Fruit fly (Drosophila melanogaster): ENCODE data around the gene Msr-110.

Msr-110 gene

DNA sequence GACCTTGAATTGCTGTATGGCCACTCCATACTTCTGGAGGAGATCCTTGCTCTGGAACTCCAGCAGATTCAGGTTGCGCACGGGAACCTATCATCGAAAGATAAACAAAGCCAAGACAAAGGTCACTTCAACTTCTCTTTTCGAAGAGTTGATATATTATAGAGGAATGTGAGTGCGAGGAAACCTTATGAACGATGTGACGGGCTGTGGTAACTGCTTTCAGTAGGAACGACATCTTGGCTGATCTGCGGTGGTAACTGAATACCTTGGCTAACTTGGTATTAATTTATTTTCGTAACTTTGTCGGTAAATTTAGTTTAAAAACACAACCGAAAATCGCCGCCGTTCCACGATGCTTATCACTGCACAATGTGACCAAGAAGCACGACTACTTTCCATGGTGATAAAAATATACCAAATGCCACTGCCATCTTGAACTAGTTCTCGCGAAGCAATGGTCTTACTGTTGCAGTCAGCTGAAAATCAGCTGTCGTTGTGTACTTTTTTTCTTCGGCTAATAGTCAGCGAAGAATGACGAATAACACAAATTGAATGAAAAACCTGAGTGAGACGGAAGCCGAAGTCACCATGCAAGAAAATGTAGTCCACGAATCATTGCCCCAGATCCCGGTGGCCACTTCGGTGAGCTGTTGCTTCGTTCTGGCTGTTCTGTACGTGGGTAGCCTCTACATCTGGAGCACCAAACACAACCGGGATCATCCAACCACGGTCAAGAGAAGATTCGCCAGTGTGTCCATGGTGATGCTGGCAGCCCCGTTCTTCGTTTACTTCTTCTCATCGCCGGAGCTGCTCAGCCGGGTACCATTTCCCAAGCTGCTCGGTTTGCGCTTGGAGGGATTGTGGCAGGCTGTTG, 13.6 kb downstream of the Msr-110 start, which contains the start of the genes ScsbetaG and Sras (continued):
- TF ChIP-seq tll (GFP tag; optimal IDR thresholded peaks at IDR 0.05) (peak in 1 of 2 experiments; percentile 2), Antp (GFP tag; optimal IDR thresholded peaks at IDR 0.05) (no peak), Ravus (GFP tag; IDR thresholded peaks at IDR 0.05) (no peak), dpn (GFP tag; optimal IDR thresholded peaks at IDR 0.05) (no peak), CG3838 (GFP tag; optimal IDR thresholded peaks at IDR 0.05) (no peak), gfzf (GFP tag; optimal IDR thresholded peaks at IDR 0.05) (peak; percentile 87), fd96Cb (tag; optimal IDR thresholded peaks at IDR 0.05) (no peak), sim (GFP tag; IDR thresholded peaks at IDR 0.05) (no peak), CG15696 (tag; optimal IDR thresholded peaks at IDR 0.05) (no peak), phol (tag; optimal IDR thresholded peaks at IDR 0.05) (peak; percentile 82), prd (optimal IDR thresholded peaks at IDR 0.05) (no peak), prd (GFP tag; IDR thresholded peaks at IDR 0.05) (no peak), Nf-YC (tag; optimal IDR thresholded peaks at IDR 0.05) (peak; percentile 1), Deaf1 (tag; optimal IDR thresholded peaks at IDR 0.05) (peak; percentile 49), cas (GFP tag; IDR thresholded peaks at IDR 0.05) (no peak), Mad (GFP tag; optimal IDR thresholded peaks at IDR 0.05) (no peak), usp (GFP tag; optimal IDR thresholded peaks at IDR 0.05) (no peak), Six4 (GFP tag; optimal IDR thresholded peaks at IDR 0.05) (no peak), sd (tag; optimal IDR thresholded peaks at IDR 0.05) (peak; percentile 56), BtbVII (GFP tag; optimal IDR thresholded peaks at IDR 0.05) (no peak), CG4617 (GFP tag; optimal IDR thresholded peaks at IDR 0.05; ENCODE audit: borderline replicate concordance) (peak; percentile 55), B-H2 (GFP tag; optimal IDR thresholded peaks at IDR 0.05) (peak; percentile 11), wor (GFP tag; IDR thresholded peaks at IDR 0.05) (no peak), sens (GFP tag) (peak; percentile 55), CG9609 (GFP tag; optimal IDR thresholded peaks at IDR 0.05) (no peak), chn (GFP tag; optimal IDR thresholded peaks at IDR 0.05) (no peak), CG3995 (GFP tag; optimal IDR thresholded peaks at IDR 0.05) (peak; percentile 49), grn (GFP tag; optimal IDR thresholded peaks at IDR 0.05) (peak; percentile 98), Lhr (GFP tag; optimal IDR thresholded peaks at IDR 0.05) (peak; percentile 43), Med (GFP tag) (peak; percentile 62), klu (GFP tag; IDR thresholded peaks at IDR 0.05) (no peak), CG4820 (GFP tag; optimal IDR thresholded peaks at IDR 0.05) (no peak), unc-4 (GFP tag; IDR thresholded peaks at IDR 0.05; ENCODE audit: partially characterized antibody) (peak; percentile 51), wdn (GFP tag; IDR thresholded peaks at IDR 0.05) (no peak), MTF-1 (GFP tag; optimal IDR thresholded peaks at IDR 0.05; ENCODE audit: borderline replicate concordance) (no peak), CG34422 (GFP tag; IDR thresholded peaks at IDR 0.05) (peak; percentile 65; the same call in 1 of the 3 replicates), CG15514 (GFP tag; optimal IDR thresholded peaks at IDR 0.05) (peak; percentile 99), row (GFP tag; IDR thresholded peaks at IDR 0.05) (peak; percentile 36; the same call in 2 of the 3 replicates), scrt (GFP tag; optimal IDR thresholded peaks at IDR 0.05) (no peak), mirr (GFP tag; optimal IDR thresholded peaks at IDR 0.05) (no peak), sna (GFP tag; IDR thresholded peaks at IDR 0.05; ENCODE audit: partially characterized antibody) (peak; percentile 37; the same call in 1 of the 2 replicates), Oaz (GFP tag; IDR thresholded peaks at IDR 0.05) (no peak), bab2 (GFP tag; optimal IDR thresholded peaks at IDR 0.05) (no peak), CG9817 (tag; optimal IDR thresholded peaks at IDR 0.05) (no peak), CG10565 (GFP tag; optimal IDR thresholded peaks at IDR 0.05) (no peak), fu2 (GFP tag; optimal IDR thresholded peaks at IDR 0.05) (no peak), C15 (GFP tag; IDR thresholded peaks at IDR 0.05) (no peak), Poxn (GFP tag; IDR thresholded peaks at IDR 0.05) (no peak), CG3281 (GFP tag; optimal IDR thresholded peaks at IDR 0.05) (no peak), Xbp1 (GFP tag; optimal IDR thresholded peaks at IDR 0.05) (no peak)
